Fruit fly (Drosophila melanogaster) S2 (cell line): ENCODE results near the gene CG16813.

ENCODE experiments used
- CG8478 ChIP-seq: fragments of >200 bp; optimal IDR thresholded peaks from 2 replicates; lab custom pipeline; 2018
- CTCF ChIP-seq, 2 experiments: fragments of >200 bp; optimal IDR thresholded peaks; 2 replicates each; lab custom pipeline; 2018

DNA sequence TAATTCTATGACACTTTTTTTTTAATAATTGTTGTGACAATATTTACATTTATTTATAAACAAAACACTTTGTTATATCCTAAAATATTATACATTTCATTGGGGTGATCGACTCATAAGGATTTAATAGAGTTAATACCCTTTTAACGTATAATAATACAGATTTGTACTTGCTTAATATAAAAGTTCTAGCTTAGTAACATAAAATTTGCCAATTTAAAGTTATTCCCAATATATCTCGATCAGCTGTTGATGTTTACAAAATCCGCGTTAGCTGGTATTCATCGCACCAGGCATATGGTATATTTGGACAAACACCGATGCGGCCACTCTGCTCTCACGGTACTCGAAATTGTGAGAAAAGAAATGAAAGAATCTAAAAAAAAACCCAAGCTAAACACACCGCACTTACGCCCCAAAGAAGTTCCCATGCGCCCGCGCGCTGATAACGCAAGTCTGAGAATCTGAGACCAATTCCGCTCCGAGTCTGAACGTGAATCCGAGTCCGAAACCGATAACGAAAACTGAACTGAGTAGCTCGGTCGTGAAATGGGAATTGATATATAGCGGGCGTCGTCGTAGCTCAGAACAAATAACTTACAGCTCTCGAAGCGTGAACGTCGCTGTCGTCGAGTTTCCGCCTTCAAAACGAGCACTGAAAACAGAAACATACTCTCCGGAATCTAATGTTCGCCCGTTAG is 23.7 kb upstream of the CG16813 start, which contains the start of gene Pect:
- TF ChIP-seq CG8478 (no peak), CTCF (optimal IDR thresholded peaks at IDR 0.05; lab: Kevin White, UChicago) (no peak)
